Worm (Caenorhabditis elegans): ENCODE results near the gene alh-4.

- TF ChIP-seq unc-39 (tag; optimal IDR thresholded peaks at IDR 0.05) = no peak
- no peak for TF ChIP-seq aly-2 (tag; optimal IDR thresholded peaks at IDR 0.05)
- no peak for TF ChIP-seq ama-1 (optimal IDR thresholded peaks at IDR 0.05)
- TF ChIP-seq nhr-77 (tag; optimal IDR thresholded peaks at IDR 0.05) = no peak
- TF ChIP-seq lin-13 (GFP tag; optimal IDR thresholded peaks at IDR 0.05) = no peak
- no peak for TF ChIP-seq egl-27 (tag; optimal IDR thresholded peaks at IDR 0.05)
These were observed 38.0 kb upstream of the alh-4 start for ce11 chrV:6467676-6468075.
